Worm (Caenorhabditis elegans): ENCODE results near the gene R11G1.7.

R11G1.7 gene

DNA sequence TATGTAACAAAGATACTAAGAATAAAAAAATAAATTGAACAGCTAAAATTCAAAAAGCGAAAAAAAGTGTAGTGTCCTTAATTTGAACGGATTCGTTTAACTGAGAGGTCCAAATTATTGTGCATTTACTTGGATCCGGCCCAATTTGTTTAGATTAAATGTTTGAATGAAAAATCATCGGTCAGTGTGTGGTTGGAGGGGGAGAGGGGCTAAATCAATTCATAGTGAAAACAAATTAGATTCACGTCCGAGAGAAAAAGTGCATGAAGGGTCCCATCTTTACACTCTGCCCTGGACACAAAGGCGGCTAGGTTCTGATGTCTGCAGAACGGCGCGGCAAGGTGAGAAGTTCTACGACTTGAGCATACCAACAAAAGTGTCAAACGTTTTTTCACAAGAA is 37.2 kb upstream of the R11G1.7 start:
- TF ChIP-seq elt-4 (tag; optimal IDR thresholded peaks at IDR 0.05) (no peak), unc-42 (tag; optimal IDR thresholded peaks at IDR 0.05) (peak; percentile 87), pha-4 (tag; optimal IDR thresholded peaks at IDR 0.05) (no peak), ceh-48 (tag; optimal IDR thresholded peaks at IDR 0.05) (no peak), pax-1 (tag; optimal IDR thresholded peaks at IDR 0.05) (no peak), hlh-13 (GFP tag; optimal IDR thresholded peaks at IDR 0.05) (no peak)

DNA sequence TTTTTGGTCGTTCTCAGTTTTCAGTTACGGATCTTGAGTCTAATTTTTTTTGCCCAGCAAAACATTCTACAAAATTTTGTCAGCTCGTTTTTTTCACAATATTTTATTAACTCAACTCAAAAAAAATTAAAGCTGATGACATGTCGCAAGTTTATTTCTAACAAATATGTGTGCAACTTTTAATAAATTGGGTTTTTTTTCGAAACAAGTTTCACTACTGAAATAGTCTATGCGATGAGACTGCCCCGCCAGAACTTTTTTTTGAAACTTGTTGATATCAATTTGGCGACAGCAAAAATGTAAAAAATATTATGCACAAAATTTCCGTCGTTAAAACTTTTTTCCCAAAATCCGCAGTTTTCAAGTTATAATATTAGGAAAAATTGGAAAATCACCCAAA is 32.9 kb upstream of the R11G1.7 start, which contains the start of gene C18B2.2:
Gene C18B2.2 (plus strand): TSS at position 301 of the 400 bp plus-strand sequence.
- TF ChIP-seq sox-4 (tag; optimal IDR thresholded peaks at IDR 0.05) = no peak
- TF ChIP-seq elt-2 (tag; optimal IDR thresholded peaks at IDR 0.05) = no peak
- TF ChIP-seq eyg-1 (tag; optimal IDR thresholded peaks at IDR 0.05) = no peak
- no peak for TF ChIP-seq tbx-2 (tag; optimal IDR thresholded peaks at IDR 0.05)
- TF ChIP-seq syd-9 (tag; optimal IDR thresholded peaks at IDR 0.05) = no peak
- no peak for TF ChIP-seq pax-1 (tag; optimal IDR thresholded peaks at IDR 0.05)
- TF ChIP-seq hlh-15 (tag; optimal IDR thresholded peaks at IDR 0.05) = no peak
- TF ChIP-seq elt-4 (tag; optimal IDR thresholded peaks at IDR 0.05) = no peak
- no peak for TF ChIP-seq ceh-24 (tag; optimal IDR thresholded peaks at IDR 0.05)
- TF ChIP-seq K09A11.1 (tag; optimal IDR thresholded peaks at IDR 0.05; ENCODE audit: insufficient read depth) = no peak
- TF ChIP-seq fkh-10 (GFP tag; optimal IDR thresholded peaks at IDR 0.05) = no peak
- no peak for TF ChIP-seq C38D4.7 (GFP tag; optimal IDR thresholded peaks at IDR 0.05)
- TF ChIP-seq mec-3 (tag; optimal IDR thresholded peaks at IDR 0.05; ENCODE audit: borderline replicate concordance) = no peak
- TF ChIP-seq nfya-1 (tag; optimal IDR thresholded peaks at IDR 0.05) = no peak
- TF ChIP-seq lin-11 (tag; optimal IDR thresholded peaks at IDR 0.05) = no peak
- TF ChIP-seq ceh-30 (tag; optimal IDR thresholded peaks at IDR 0.05) = no peak

DNA sequence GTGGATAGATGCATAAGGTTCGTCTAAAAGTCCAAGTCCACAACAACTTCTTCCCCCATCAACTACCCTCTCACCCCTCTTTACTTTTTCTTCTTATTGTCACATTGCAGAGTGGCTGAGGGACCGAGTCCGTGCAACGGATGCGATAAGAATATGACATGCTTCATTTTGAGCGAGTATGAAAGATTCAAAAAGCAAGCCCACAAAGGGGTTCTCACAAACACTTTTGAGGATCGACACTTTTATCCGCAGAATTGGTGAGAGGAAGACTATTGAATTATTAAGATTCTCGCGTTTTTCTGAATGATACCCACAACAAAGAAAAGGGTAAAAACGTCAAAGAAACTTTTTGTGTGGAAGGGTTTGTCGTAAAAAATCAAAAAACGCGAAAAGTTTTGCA is 30.5 kb upstream of the R11G1.7 start:
- TF ChIP-seq pha-2 (tag; optimal IDR thresholded peaks at IDR 0.05) (no peak), gmeb-2 (tag; optimal IDR thresholded peaks at IDR 0.05) (no peak), ceh-45 (GFP tag; IDR thresholded peaks at IDR 0.05) (no peak), ztf-16 (tag; optimal IDR thresholded peaks at IDR 0.05) (no peak), C38D4.7 (GFP tag; optimal IDR thresholded peaks at IDR 0.05) (no peak), pqm-1 (tag; optimal IDR thresholded peaks at IDR 0.05) (no peak), nhr-11 (tag; optimal IDR thresholded peaks at IDR 0.05) (no peak), lin-11 (tag; optimal IDR thresholded peaks at IDR 0.05) (no peak), ama-1 (optimal IDR thresholded peaks at IDR 0.05) (no peak), eyg-1 (tag; optimal IDR thresholded peaks at IDR 0.05) (no peak), odd-2 (tag; optimal IDR thresholded peaks at IDR 0.05) (no peak), ahr-1 (tag; optimal IDR thresholded peaks at IDR 0.05) (no peak), hlh-15 (tag; optimal IDR thresholded peaks at IDR 0.05) (no peak), dmd-4 (tag; optimal IDR thresholded peaks at IDR 0.05; ENCODE audit: borderline replicate concordance) (no peak), sox-4 (tag; optimal IDR thresholded peaks at IDR 0.05) (no peak), sox-2 (GFP tag; IDR thresholded peaks at IDR 0.05) (no peak), pros-1 (tag; optimal IDR thresholded peaks at IDR 0.05) (no peak)

DNA sequence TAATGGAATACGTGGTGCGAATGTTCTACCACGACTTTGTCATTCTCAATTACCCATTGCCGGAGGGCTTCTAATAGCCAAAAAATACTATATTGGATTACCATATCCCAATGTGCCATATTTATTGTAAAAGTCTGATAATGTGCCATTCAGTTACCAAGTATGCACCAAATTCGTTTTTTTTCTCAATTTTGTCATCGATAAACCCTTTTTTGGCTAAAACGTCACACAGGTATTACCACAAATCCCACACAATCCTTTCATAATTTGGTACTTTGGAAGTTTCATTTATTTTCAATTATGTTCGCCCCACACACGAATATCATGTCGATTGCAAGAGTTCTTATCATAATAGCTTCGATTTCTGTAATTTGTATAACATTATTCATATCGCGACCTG is 28.1 kb upstream of the R11G1.7 start, which contains the start of gene vep-2:
Gene vep-2 (plus strand): TSS at position 301 of the 400 bp plus-strand sequence.
- TF ChIP-seq unc-42 (tag; optimal IDR thresholded peaks at IDR 0.05) (no peak), che-1 (tag; optimal IDR thresholded peaks at IDR 0.05) (no peak), ceh-34 (tag; optimal IDR thresholded peaks at IDR 0.05) (no peak), ceh-30 (tag; optimal IDR thresholded peaks at IDR 0.05) (no peak), ets-4 (tag; optimal IDR thresholded peaks at IDR 0.05) (no peak), C08G9.2 (tag; optimal IDR thresholded peaks at IDR 0.05) (no peak), ceh-48 (tag; optimal IDR thresholded peaks at IDR 0.05) (no peak), eyg-1 (tag; optimal IDR thresholded peaks at IDR 0.05) (no peak), pag-3 (tag; optimal IDR thresholded peaks at IDR 0.05; ENCODE audit: borderline replicate concordance) (no peak), madf-2 (tag; optimal IDR thresholded peaks at IDR 0.05) (no peak), ama-1 (optimal IDR thresholded peaks at IDR 0.05) (no peak), hlh-30 (tag; optimal IDR thresholded peaks at IDR 0.05; ENCODE audit: insufficient read depth) (no peak), unc-86 (tag; optimal IDR thresholded peaks at IDR 0.05) (no peak), unc-55 (GFP tag; optimal IDR thresholded peaks at IDR 0.05) (no peak), ceh-18 (tag; optimal IDR thresholded peaks at IDR 0.05) (no peak)
